Worm (Caenorhabditis elegans): ENCODE results near the gene arx-3.
A peak's percentile ranks its signal among the peaks of the same experiment; 100 is the strongest.

ce11 chrIII:12058429-12058828, at the start of gene arx-3:
- TF ChIP-seq lir-1 (GFP tag; conservative IDR thresholded peaks at IDR 0.05) = no peak
- TF ChIP-seq sea-2 (GFP tag; IDR thresholded peaks at IDR 0.05) = no peak
- no peak for TF ChIP-seq unc-62 (GFP tag; optimal IDR thresholded peaks at IDR 0.05)
- TF ChIP-seq mcd-1 (GFP tag; IDR thresholded peaks at IDR 0.05) = peak; percentile 20; the same call in 1 of the 2 replicates
- no peak for TF ChIP-seq egl-18 (GFP tag; IDR thresholded peaks at IDR 0.05)
- TF ChIP-seq pha-4 (tag; optimal IDR thresholded peaks at IDR 0.05) = no peak
- no peak for TF ChIP-seq xnd-1 (tag; optimal IDR thresholded peaks at IDR 0.05)
